Worm (Caenorhabditis elegans): Measurements from ENCODE around the gene srj-14.

The srj-14 gene

DNA sequence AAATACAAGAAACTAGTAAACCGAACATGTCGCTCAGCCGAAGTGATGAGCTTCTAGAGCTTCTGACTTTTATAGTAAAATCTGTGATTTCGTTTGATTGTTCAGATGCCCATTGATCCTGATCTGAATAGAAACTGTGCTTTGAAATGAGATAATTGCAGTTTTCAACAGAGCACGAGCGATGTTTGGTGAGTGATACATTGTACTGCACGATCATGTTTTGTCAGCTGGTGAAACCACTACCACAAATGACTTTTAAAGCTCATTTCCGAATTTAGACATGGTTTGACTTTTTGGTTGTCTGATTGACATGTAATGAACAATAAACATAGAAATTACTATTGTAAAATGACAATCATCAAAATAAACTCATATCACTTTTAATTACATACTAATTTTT is 14.0 kb upstream of the srj-14 start, which contains the start of gene tag-293:
Gene tag-293, minus strand, starts transcription at position 101 of the 400 bp plus-strand sequence.
- TF ChIP-seq lin-39 (tag; optimal IDR thresholded peaks at IDR 0.05) (no peak), nhr-25 (tag; optimal IDR thresholded peaks at IDR 0.05) (no peak), mbf-1 (tag; optimal IDR thresholded peaks at IDR 0.05) (no peak), Y55F3AM.14 (GFP tag; optimal IDR thresholded peaks at IDR 0.05) (no peak), sem-4 (tag; optimal IDR thresholded peaks at IDR 0.05) (no peak), snpc-4 (tag; optimal IDR thresholded peaks at IDR 0.05) (no peak), aly-2 (tag; optimal IDR thresholded peaks at IDR 0.05) (no peak), sma-3 (GFP tag; optimal IDR thresholded peaks at IDR 0.05) (no peak), lin-11 (tag; optimal IDR thresholded peaks at IDR 0.05) (no peak), nhr-237 (tag; optimal IDR thresholded peaks at IDR 0.05) (no peak), nhr-77 (tag; optimal IDR thresholded peaks at IDR 0.05) (no peak), egl-27 (tag; optimal IDR thresholded peaks at IDR 0.05) (no peak), lin-13 (GFP tag; optimal IDR thresholded peaks at IDR 0.05) (no peak)

DNA sequence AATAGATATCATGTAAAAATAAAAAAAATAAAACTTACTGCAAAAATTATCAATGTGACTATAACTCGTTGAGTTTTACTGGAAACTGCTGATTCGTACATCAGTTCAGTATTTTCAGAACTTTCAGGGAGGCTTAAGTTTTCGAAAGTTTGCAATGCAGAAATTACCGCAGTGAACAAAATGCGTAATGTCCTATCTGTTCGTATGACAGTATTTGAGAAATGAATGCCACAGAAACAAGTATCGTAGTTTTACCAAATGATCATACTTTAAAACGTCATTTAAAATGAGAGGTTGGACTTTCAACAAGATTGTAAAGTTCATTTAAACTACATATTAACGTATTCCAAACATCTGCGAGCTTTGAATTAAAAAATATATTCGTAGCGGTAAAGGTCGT is 12.8 kb upstream of the srj-14 start, which contains the start of gene C03G6.21:
Gene C03G6.21, minus strand, starts transcription at position 101 of the 400 bp plus-strand sequence.
- TF ChIP-seq nhr-10 (tag; optimal IDR thresholded peaks at IDR 0.05), result no peak
- no peak for TF ChIP-seq nhr-6 (tag; optimal IDR thresholded peaks at IDR 0.05)
- no peak for TF ChIP-seq elt-3 (tag; optimal IDR thresholded peaks at IDR 0.05)

DNA sequence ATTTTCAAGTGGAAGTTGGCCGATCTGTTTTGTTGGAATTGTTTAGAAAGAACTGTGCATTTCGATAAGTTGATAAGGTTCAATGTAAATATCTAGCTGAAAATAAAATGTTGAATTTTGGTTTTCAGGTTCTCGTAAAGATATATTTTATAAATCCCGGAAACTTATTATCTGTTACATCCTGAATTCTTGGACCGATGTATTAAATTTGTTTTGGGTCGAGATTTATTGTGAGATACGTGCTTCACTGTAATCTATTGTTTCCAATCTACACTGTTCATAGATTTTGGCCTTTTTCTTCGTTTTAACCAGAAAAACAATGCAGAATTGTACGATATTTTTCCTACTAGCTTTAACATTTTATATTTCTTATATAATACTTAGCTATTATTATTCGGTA is 12.4 kb upstream of the srj-14 start, which contains the start of gene C03G6.6:
Gene C03G6.6, plus strand, starts transcription at position 301 of the 400 bp plus-strand sequence.
- TF ChIP-seq ztf-1 (GFP tag; conservative IDR thresholded peaks at IDR 0.05), result no peak
- TF ChIP-seq nhr-25 (tag; optimal IDR thresholded peaks at IDR 0.05), result no peak
- TF ChIP-seq elt-3 (tag; optimal IDR thresholded peaks at IDR 0.05), result no peak
- TF ChIP-seq zag-1 (tag; optimal IDR thresholded peaks at IDR 0.05), result no peak
- no peak for TF ChIP-seq nhr-11 (tag; optimal IDR thresholded peaks at IDR 0.05)
- no peak for TF ChIP-seq elt-1 (tag; optimal IDR thresholded peaks at IDR 0.05)
- no peak for TF ChIP-seq aly-2 (tag; optimal IDR thresholded peaks at IDR 0.05)
- no peak for TF ChIP-seq nhr-21 (tag; optimal IDR thresholded peaks at IDR 0.05)
- TF ChIP-seq nhr-23 (tag; optimal IDR thresholded peaks at IDR 0.05), result no peak
- TF ChIP-seq peb-1 (tag; optimal IDR thresholded peaks at IDR 0.05), result no peak
- no peak for TF ChIP-seq skn-1 (tag; optimal IDR thresholded peaks at IDR 0.05)
- no peak for TF ChIP-seq nhr-129 (tag; optimal IDR thresholded peaks at IDR 0.05)
- TF ChIP-seq gmeb-1 (tag; optimal IDR thresholded peaks at IDR 0.05), result no peak
- TF ChIP-seq blmp-1 (tag; optimal IDR thresholded peaks at IDR 0.05; ENCODE audit: insufficient read depth), result no peak
- no peak for TF ChIP-seq sma-3 (GFP tag; optimal IDR thresholded peaks at IDR 0.05)

DNA sequence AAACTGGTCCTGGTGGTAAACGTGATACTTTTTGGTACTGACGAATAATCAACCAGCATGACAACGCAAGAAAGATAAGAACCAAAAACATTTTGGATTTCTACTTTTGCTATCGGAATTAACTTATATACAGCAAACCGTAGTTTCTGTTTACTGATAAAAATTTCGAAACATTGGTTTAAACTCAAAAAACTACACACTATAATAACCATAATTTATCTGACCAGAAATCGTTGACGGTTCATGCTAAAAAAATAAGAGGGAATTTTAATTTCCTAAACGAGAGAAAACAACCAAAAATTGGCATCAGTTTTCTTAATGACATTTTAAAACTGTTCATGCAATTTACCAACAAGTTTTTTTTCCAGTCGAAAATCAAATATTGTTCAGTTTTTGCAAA is 7.8 kb upstream of the srj-14 start, which contains the start of gene cyp-35A1:
Gene cyp-35A1, minus strand, starts transcription at position 101 of the 400 bp plus-strand sequence.
- TF ChIP-seq snpc-4 (tag; optimal IDR thresholded peaks at IDR 0.05) (no peak), Y55F3AM.14 (GFP tag; optimal IDR thresholded peaks at IDR 0.05) (no peak), ztf-11 (tag; optimal IDR thresholded peaks at IDR 0.05) (no peak), lin-13 (GFP tag; optimal IDR thresholded peaks at IDR 0.05) (no peak), nhr-12 (tag; optimal IDR thresholded peaks at IDR 0.05) (no peak), sma-9 (GFP tag; optimal IDR thresholded peaks at IDR 0.05) (no peak), sma-9 (tag; optimal IDR thresholded peaks at IDR 0.05) (no peak), ceh-16 (tag; optimal IDR thresholded peaks at IDR 0.05) (no peak), unc-39 (tag; optimal IDR thresholded peaks at IDR 0.05) (no peak), nhr-11 (tag; optimal IDR thresholded peaks at IDR 0.05) (no peak), nhr-25 (tag; optimal IDR thresholded peaks at IDR 0.05) (no peak), aly-2 (tag; optimal IDR thresholded peaks at IDR 0.05) (no peak)

DNA sequence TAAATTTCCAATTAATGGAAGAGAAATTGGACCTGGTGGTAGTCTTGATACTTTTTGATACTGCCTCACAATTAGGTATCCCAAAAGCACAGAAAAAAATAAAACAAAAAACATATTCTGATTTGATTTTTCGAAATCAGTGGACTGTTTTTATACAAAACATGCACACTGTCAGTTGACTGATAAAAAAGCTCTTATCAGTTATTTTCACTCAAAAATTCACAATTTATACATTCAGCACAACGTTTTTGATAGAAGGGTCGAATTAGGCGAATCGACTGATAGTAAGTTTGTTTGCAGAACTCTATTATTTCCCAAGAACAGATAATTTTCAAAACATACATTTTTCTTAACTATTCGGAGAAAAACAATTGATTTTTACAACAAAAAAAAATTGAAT is 5.4 kb upstream of the srj-14 start, which contains the start of gene cyp-35A2:
Gene cyp-35A2, minus strand, starts transcription at position 124 of the 400 bp plus-strand sequence.
- peak; percentile 67 for TF ChIP-seq fos-1 (tag; optimal IDR thresholded peaks at IDR 0.05)
- TF ChIP-seq unc-39 (tag; optimal IDR thresholded peaks at IDR 0.05), result no peak
- TF ChIP-seq nhr-25 (tag; optimal IDR thresholded peaks at IDR 0.05), result no peak
- no peak for TF ChIP-seq nhr-237 (tag; optimal IDR thresholded peaks at IDR 0.05)
- TF ChIP-seq aly-2 (tag; optimal IDR thresholded peaks at IDR 0.05), result no peak
- no peak for TF ChIP-seq elt-3 (tag; optimal IDR thresholded peaks at IDR 0.05)
- peak; percentile 27 for TF ChIP-seq gmeb-1 (tag; optimal IDR thresholded peaks at IDR 0.05)
